Fruit fly (Drosophila melanogaster) whole organism: ENCODE data around the gene CG6878.

Experiments
- Dll ChIP-seq: fragments of >200 bp; optimal IDR thresholded peaks from 2 replicates; lab custom pipeline; 2017
- psq ChIP-seq: fragments of >200 bp; optimal IDR thresholded peaks from 2 replicates; lab custom pipeline; 2017
- usp ChIP-seq: fragments of >200 bp; optimal IDR thresholded peaks from 2 replicates; lab custom pipeline; 2017; ENCODE audit warnings: missing biosample characterization, missing genetic modification characterization, mixed read lengths

DNA sequence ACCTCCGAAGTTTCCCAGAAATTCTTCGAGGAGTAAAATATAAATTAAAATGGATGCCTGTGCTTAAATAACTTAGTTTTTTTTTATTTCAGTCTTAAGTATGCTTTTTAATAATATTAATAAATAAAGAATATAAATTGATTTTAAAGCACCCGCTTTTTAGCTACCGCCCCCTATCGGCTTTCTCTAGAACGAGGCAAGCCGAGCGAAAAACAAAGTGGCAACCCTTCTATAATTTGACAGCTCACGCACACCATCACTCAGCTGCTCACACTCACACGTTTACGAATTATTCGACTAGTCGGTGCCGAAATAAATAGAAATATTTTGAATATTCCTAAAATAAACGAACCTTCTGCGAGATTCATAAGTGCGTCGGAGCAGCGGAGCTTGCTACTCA is at the start of gene CG6878:
- TF ChIP-seq usp = no peak
- no peak for TF ChIP-seq psq
- no peak for TF ChIP-seq Dll (lab: Kevin White, UChicago)
